Fruit fly (Drosophila melanogaster): Measurements from ENCODE around the gene bnb.

Gene bnb

DNA sequence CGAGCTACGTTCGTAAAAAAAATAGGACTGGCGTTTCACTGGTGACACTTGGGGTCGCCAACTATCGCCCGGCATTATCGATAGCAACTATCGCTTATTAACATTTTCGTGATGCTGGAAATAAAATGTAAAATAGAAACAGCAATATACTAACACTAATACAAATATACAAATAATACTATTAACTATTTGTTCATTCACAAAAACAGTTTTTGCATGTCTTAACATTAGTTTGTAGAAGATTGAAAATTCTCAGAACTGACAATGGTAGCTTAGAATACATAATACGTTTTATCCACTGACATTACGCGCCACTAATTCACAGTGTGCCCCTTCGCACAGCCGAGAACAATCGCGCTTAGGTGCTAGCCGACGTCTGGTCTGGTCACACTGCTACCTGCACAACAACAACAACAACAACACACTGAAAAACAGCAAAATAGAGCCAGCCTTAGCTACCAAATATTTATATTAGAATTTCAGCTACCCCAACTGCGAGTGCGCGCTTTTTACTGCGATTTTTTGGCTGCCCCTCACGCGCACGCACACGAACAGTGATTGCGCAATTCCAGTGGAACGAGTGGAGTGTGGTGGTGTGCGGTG, 9.2 kb downstream of the bnb start, which contains the start of the genes CG6961 and S6KL:
TSS of gene CG6961 (minus strand) at position 68 of the 603 bp plus-strand sequence.
TSS of gene S6KL (plus strand) at position 322 of the 603 bp plus-strand sequence.
- TF ChIP-seq zf30C (GFP tag; optimal IDR thresholded peaks at IDR 0.05), result no peak
- TF ChIP-seq jing (GFP tag; optimal IDR thresholded peaks at IDR 0.05), result no peak
- TF ChIP-seq ftz-f1 (GFP tag; optimal IDR thresholded peaks at IDR 0.05), result no peak
- TF ChIP-seq CG11560 (tag; IDR thresholded peaks at IDR 0.05), result no peak
- no peak for TF ChIP-seq Gug (GFP tag; IDR thresholded peaks at IDR 0.05)
- TF ChIP-seq fd96Cb (tag; optimal IDR thresholded peaks at IDR 0.05), result no peak
- no peak for TF ChIP-seq Hr78 (GFP tag; optimal IDR thresholded peaks at IDR 0.05)
- TF ChIP-seq nmo (GFP tag; optimal IDR thresholded peaks at IDR 0.05), result peak; percentile 60
- peak; percentile 60; the same call in 1 of the 3 replicates for TF ChIP-seq hb (GFP tag; IDR thresholded peaks at IDR 0.05; ENCODE audit: partially characterized antibody)
- TF ChIP-seq CG10654 (GFP tag; optimal IDR thresholded peaks at IDR 0.05), result no peak
- no peak for TF ChIP-seq unpg (GFP tag; optimal IDR thresholded peaks at IDR 0.05)
- TF ChIP-seq Usf (GFP tag; optimal IDR thresholded peaks at IDR 0.05), result no peak
- peak; percentile 71 for TF ChIP-seq Doc3 (GFP tag; IDR thresholded peaks at IDR 0.05; ENCODE audit: partially characterized antibody)
- TF ChIP-seq sim (GFP tag; IDR thresholded peaks at IDR 0.05), result no peak
- peak; percentile 22 for TF ChIP-seq CG10543 (GFP tag; optimal IDR thresholded peaks at IDR 0.05)
- TF ChIP-seq gce (GFP tag; IDR thresholded peaks at IDR 0.05), result no peak
- TF ChIP-seq hbn (GFP tag; IDR thresholded peaks at IDR 0.05; ENCODE audit: partially characterized antibody), result peak; percentile 68
- TF ChIP-seq Bgb (GFP tag; IDR thresholded peaks at IDR 0.05; ENCODE audit: partially characterized antibody), result peak; percentile 69
- TF ChIP-seq tap (tag; optimal IDR thresholded peaks at IDR 0.05), result no peak
- TF ChIP-seq CG10565 (GFP tag; optimal IDR thresholded peaks at IDR 0.05), result no peak
- TF ChIP-seq CG11504 (tag; optimal IDR thresholded peaks at IDR 0.05), result peak; percentile 28
- TF ChIP-seq sens-2 (GFP tag; IDR thresholded peaks at IDR 0.05), result no peak
- TF ChIP-seq CG8281 (tag; optimal IDR thresholded peaks at IDR 0.05), result no peak
- TF ChIP-seq Oli (tag; optimal IDR thresholded peaks at IDR 0.05), result no peak
- TF ChIP-seq CG14710 (tag; optimal IDR thresholded peaks at IDR 0.05), result peak; percentile 67
- no peak for TF ChIP-seq CG9609 (GFP tag; optimal IDR thresholded peaks at IDR 0.05)
- no peak for TF ChIP-seq chn (GFP tag; optimal IDR thresholded peaks at IDR 0.05)
- peak; percentile 93 for TF ChIP-seq BEAF-32 (GFP tag; optimal IDR thresholded peaks at IDR 0.05)
- no peak for TF ChIP-seq CG12219 (GFP tag; optimal IDR thresholded peaks at IDR 0.05)
- TF ChIP-seq maf-S (GFP tag; optimal IDR thresholded peaks at IDR 0.05), result no peak
- no peak for TF ChIP-seq odd (GFP tag; optimal IDR thresholded peaks at IDR 0.05)
- no peak for TF ChIP-seq CG4328 (GFP tag; optimal IDR thresholded peaks at IDR 0.05)
- TF ChIP-seq CG10209 (GFP tag; optimal IDR thresholded peaks at IDR 0.05), result no peak
- no peak for TF ChIP-seq Fer1 (GFP tag; optimal IDR thresholded peaks at IDR 0.05)
- TF ChIP-seq cad (GFP tag; optimal IDR thresholded peaks at IDR 0.05), result no peak
- TF ChIP-seq pum (GFP tag; optimal IDR thresholded peaks at IDR 0.05), result no peak
- peak; percentile 77 for TF ChIP-seq CG9797 (GFP tag; optimal IDR thresholded peaks at IDR 0.05)
- no peak for TF ChIP-seq tx (GFP tag; optimal IDR thresholded peaks at IDR 0.05)
- no peak for TF ChIP-seq bigmax (GFP tag; optimal IDR thresholded peaks at IDR 0.05)
- no peak for TF ChIP-seq CG3995 (GFP tag; optimal IDR thresholded peaks at IDR 0.05)
- no peak for TF ChIP-seq CG14965 (GFP tag; optimal IDR thresholded peaks at IDR 0.05; ENCODE audit: borderline replicate concordance)
- TF ChIP-seq zfh2 (GFP tag; optimal IDR thresholded peaks at IDR 0.05), result no peak
- TF ChIP-seq CG6791 (GFP tag; IDR thresholded peaks at IDR 0.05; ENCODE audit: partially characterized antibody), result peak; percentile 64
- TF ChIP-seq CG6175 (GFP tag; IDR thresholded peaks at IDR 0.05), result no peak
- TF ChIP-seq sug (tag; optimal IDR thresholded peaks at IDR 0.05), result peak; percentile 2
- TF ChIP-seq CG16863 (GFP tag; optimal IDR thresholded peaks at IDR 0.05), result no peak
- no peak for TF ChIP-seq MTF-1 (GFP tag; optimal IDR thresholded peaks at IDR 0.05; ENCODE audit: borderline replicate concordance)
- TF ChIP-seq HHEX (GFP tag; optimal IDR thresholded peaks at IDR 0.05), result no peak
- no peak for TF ChIP-seq D19A (tag; optimal IDR thresholded peaks at IDR 0.05)
